Worm (Caenorhabditis elegans) whole organism, L4/young adult: Measurements from ENCODE around the gene clec-173.

ENCODE experiments used
- W03F9.2 ChIP-seq: fragments of 150-350 bp; optimal IDR thresholded peaks from 2 replicates; lab custom pipeline; 2014; ENCODE audit warnings: missing biosample characterization, missing genetic modification characterization
- dao-5 ChIP-seq: sonication (generic microtip); optimal IDR thresholded peaks from 2 replicates; lab custom pipeline; 2016; ENCODE audit warnings: missing genotype, missing genetic modification characterization, moderate library complexity, missing compliant biosample characterization
- him-1 ChIP-seq: sonication (generic microtip); optimal IDR thresholded peaks from 2 replicates; lab custom pipeline; 2016; ENCODE audit warnings: missing genotype, missing genetic modification reagents, missing genetic modification characterization, missing compliant biosample characterization

ce11 chrIV:3261761-3262160 is 5.7 kb downstream of the clec-173 start:
- TF ChIP-seq dao-5 (tag; lab: Kevin White, UChicago) = no peak
- no peak for TF ChIP-seq W03F9.2 (tag; lab: Kevin White, UChicago)
- TF ChIP-seq him-1 (tag; lab: Kevin White, UChicago) = no peak
